Fruit fly (Drosophila melanogaster): Measurements from ENCODE around the gene CG14374.

Gene CG14374

DNA sequence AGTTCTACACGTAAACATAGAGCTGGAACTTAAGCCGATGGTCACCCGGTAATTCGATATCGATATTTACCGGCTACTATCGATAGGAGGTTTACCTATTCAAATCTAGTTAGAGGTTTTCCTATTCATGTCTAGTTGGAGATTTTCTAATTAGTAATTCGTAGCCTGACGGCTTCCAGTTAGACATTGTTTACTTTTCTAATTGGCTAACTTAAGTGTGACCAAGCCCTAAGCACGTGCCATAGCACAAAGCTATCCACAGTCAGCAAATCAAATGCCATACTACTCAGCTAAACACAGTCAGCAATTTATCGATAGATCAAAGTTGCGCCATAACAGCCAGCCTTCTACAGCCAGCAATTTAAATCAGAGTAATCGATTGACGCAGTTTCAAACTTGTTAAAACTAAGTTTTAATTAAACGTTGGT, 6.1 kb upstream of the CG14374 start, which contains the start of gene Dpm3 (continued):
- TF ChIP-seq seq (GFP tag; IDR thresholded peaks at IDR 0.05) (no peak), Eip74EF (GFP tag; optimal IDR thresholded peaks at IDR 0.05) (no peak), MESR4 (GFP tag; optimal IDR thresholded peaks at IDR 0.05) (peak; percentile 27), CG8478 (optimal IDR thresholded peaks at IDR 0.05) (no peak), en (GFP tag; optimal IDR thresholded peaks at IDR 0.05) (no peak), NK7.1 (GFP tag; optimal IDR thresholded peaks at IDR 0.05) (no peak), Asciz (GFP tag; optimal IDR thresholded peaks at IDR 0.05) (no peak), hbn (GFP tag; IDR thresholded peaks at IDR 0.05; ENCODE audit: partially characterized antibody) (peak; percentile 94), Jarid2 (GFP tag; optimal IDR thresholded peaks at IDR 0.05) (no peak), CG13123 (GFP tag; optimal IDR thresholded peaks at IDR 0.05) (peak; percentile 38), HmgZ (tag; optimal IDR thresholded peaks at IDR 0.05) (peak; percentile 77), Dll (GFP tag; IDR thresholded peaks at IDR 0.05; ENCODE audit: partially characterized antibody) (peak; percentile 97), CG33213 (GFP tag; optimal IDR thresholded peaks at IDR 0.05) (peak; percentile 76), mam (GFP tag; optimal IDR thresholded peaks at IDR 0.05) (peak; percentile 56), CG32532 (GFP tag; IDR thresholded peaks at IDR 0.05) (peak; percentile 35; the same call in 1 of the 2 replicates), Abd-B (GFP tag; optimal IDR thresholded peaks at IDR 0.05) (peak; percentile 85), trem (tag; optimal IDR thresholded peaks at IDR 0.05) (peak; percentile 82), pnt (GFP tag; optimal IDR thresholded peaks at IDR 0.05) (peak; percentile 28), CG4730 (GFP tag; IDR thresholded peaks at IDR 0.05) (no peak), Hmx (GFP tag; optimal IDR thresholded peaks at IDR 0.05) (no peak), ATbp (GFP tag; optimal IDR thresholded peaks at IDR 0.05) (no peak), CG6791 (GFP tag; IDR thresholded peaks at IDR 0.05; ENCODE audit: partially characterized antibody) (peak; percentile 88), ttk (GFP tag; IDR thresholded peaks at IDR 0.05) (no peak), Six4 (GFP tag; optimal IDR thresholded peaks at IDR 0.05) (no peak), disco-r (GFP tag; optimal IDR thresholded peaks at IDR 0.05) (no peak), Deaf1 (tag; optimal IDR thresholded peaks at IDR 0.05) (no peak), kay (GFP tag; optimal IDR thresholded peaks at IDR 0.05) (peak; percentile 50), tx (GFP tag; optimal IDR thresholded peaks at IDR 0.05) (peak; percentile 15), CkIIα-i1 (GFP tag; IDR thresholded peaks at IDR 0.05) (no peak), gem (tag; optimal IDR thresholded peaks at IDR 0.05) (peak; percentile 37), ham (GFP tag; IDR thresholded peaks at IDR 0.05) (no peak), Opbp (GFP tag; IDR thresholded peaks at IDR 0.05; ENCODE audit: partially characterized antibody) (peak; percentile 81; the same call in 2 of the 3 replicates), eve (GFP tag; optimal IDR thresholded peaks at IDR 0.05) (no peak), CG12104 (GFP tag; optimal IDR thresholded peaks at IDR 0.05) (no peak), Ets65A (GFP tag) (peak; percentile 98), CG31388 (GFP tag; optimal IDR thresholded peaks at IDR 0.05) (no peak), CG12071 (GFP tag; optimal IDR thresholded peaks at IDR 0.05) (no peak), CG34422 (GFP tag; IDR thresholded peaks at IDR 0.05) (peak; percentile 79), Doc3 (GFP tag; IDR thresholded peaks at IDR 0.05; ENCODE audit: partially characterized antibody) (peak; percentile 95), CG15073 (GFP tag; optimal IDR thresholded peaks at IDR 0.05) (no peak), vvl (GFP tag; IDR thresholded peaks at IDR 0.05) (peak; percentile 67), CG12744 (GFP tag; optimal IDR thresholded peaks at IDR 0.05) (no peak), CG4424 (GFP tag; optimal IDR thresholded peaks at IDR 0.05) (no peak), CG31224 (GFP tag; IDR thresholded peaks at IDR 0.05) (no peak), Side (GFP tag; optimal IDR thresholded peaks at IDR 0.05) (no peak), CG10462 (GFP tag; optimal IDR thresholded peaks at IDR 0.05) (no peak), Tbp (GFP tag; optimal IDR thresholded peaks at IDR 0.05) (no peak), CG17829 (tag; optimal IDR thresholded peaks at IDR 0.05) (peak; percentile 50), D (optimal IDR thresholded peaks at IDR 0.05) (no peak), D (GFP tag; optimal IDR thresholded peaks at IDR 0.05) (no peak), yki (optimal IDR thresholded peaks at IDR 0.05) (no peak), sd (tag; optimal IDR thresholded peaks at IDR 0.05) (no peak), CG9932 (GFP tag; IDR thresholded peaks at IDR 0.05) (peak; percentile 68)

Measured in whole organism, embryonic.